Worm (Caenorhabditis elegans): ENCODE data around the gene W10G11.3.

Gene W10G11.3

DNA sequence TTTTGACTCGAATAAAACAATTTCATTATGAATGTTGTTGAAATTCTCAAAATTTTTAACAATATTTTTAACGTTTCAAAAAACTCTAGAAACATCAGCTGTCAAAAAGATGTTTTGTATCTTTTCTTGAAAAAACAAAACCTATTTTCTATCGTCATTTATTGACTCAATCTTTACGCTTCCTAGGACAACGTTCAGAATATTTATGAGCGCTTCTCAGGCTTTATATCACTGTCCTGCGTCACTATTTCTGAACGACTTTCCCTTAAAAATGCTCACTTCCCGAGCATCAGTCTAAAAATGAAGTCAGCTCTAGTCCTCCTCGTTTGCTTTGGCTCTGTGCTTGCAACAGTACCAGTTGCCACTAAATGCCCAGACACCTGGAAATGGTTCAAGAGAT is 15.8 kb upstream of the W10G11.3 start, which contains the start of gene clec-133:
Gene clec-133, plus strand, starts transcription at position 301 of the 400 bp plus-strand sequence.
- no peak for TF ChIP-seq ama-1 (optimal IDR thresholded peaks at IDR 0.05)

DNA sequence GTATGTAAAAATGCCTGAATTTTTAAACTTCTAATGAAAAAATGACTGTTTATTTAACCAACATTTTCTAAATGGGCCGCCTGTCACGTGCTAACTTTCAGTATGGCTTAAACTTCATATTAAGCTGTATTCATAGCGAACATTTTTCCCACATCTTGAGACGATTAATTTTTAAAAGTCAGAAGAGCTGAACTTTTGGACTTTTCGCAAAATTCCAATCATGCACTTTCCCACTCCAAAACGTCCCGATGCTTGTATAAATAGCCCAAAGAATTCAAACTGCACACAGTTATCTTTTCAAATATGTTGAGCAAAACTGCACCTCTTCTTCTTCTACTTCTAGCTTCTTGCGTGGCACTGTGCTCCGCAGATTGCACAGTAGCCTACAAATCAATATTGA is 14.4 kb upstream of the W10G11.3 start, which contains the start of gene clec-132:
Gene clec-132, plus strand, starts transcription at position 301 of the 400 bp plus-strand sequence.
- TF ChIP-seq lin-14 (GFP tag; optimal IDR thresholded peaks at IDR 0.05) (no peak), jun-1 (tag; optimal IDR thresholded peaks at IDR 0.05) (no peak), unc-98 (GFP tag; IDR thresholded peaks at IDR 0.05) (no peak), lin-15B (tag; optimal IDR thresholded peaks at IDR 0.05) (no peak), nhr-11 (tag; optimal IDR thresholded peaks at IDR 0.05) (no peak), nhr-237 (tag; optimal IDR thresholded peaks at IDR 0.05) (no peak), rnt-1 (tag; optimal IDR thresholded peaks at IDR 0.05) (no peak), pag-3 (tag; optimal IDR thresholded peaks at IDR 0.05; ENCODE audit: borderline replicate concordance, insufficient read depth) (no peak), swsn-7 (tag; optimal IDR thresholded peaks at IDR 0.05) (no peak), alr-1 (tag; optimal IDR thresholded peaks at IDR 0.05; ENCODE audit: borderline replicate concordance) (no peak), mef-2 (tag; optimal IDR thresholded peaks at IDR 0.05) (no peak), dpl-1 (GFP tag; optimal IDR thresholded peaks at IDR 0.05) (no peak)

DNA sequence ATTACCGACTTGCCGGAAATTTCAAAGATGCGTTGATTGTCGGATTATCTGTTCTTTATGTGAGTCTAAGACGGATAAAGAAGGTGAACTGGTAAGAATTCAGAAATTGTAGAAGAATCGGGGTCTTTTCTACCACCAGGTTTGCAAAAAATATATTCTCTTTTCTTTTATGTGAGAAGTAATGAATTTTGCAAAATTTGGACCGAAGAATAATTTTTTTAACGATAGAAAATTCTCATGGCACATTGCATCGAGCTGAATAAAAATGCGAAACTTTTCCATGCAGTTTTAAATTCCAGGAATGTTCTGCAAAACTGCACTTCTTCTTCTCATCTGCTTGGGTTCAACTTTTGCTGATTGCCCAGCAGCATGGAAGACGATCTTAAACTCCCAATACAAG is 10.9 kb upstream of the W10G11.3 start, which contains the start of gene clec-130:
Gene clec-130, plus strand, starts transcription at position 301 of the 400 bp plus-strand sequence.
- TF ChIP-seq unc-98 (GFP tag; IDR thresholded peaks at IDR 0.05) (no peak), Y116A8C.19 (tag; optimal IDR thresholded peaks at IDR 0.05; ENCODE audit: borderline replicate concordance) (no peak), nhr-19 (GFP tag; conservative IDR thresholded peaks at IDR 0.05) (no peak), mef-2 (tag; optimal IDR thresholded peaks at IDR 0.05) (no peak), C04F5.9 (tag; optimal IDR thresholded peaks at IDR 0.05) (no peak)

DNA sequence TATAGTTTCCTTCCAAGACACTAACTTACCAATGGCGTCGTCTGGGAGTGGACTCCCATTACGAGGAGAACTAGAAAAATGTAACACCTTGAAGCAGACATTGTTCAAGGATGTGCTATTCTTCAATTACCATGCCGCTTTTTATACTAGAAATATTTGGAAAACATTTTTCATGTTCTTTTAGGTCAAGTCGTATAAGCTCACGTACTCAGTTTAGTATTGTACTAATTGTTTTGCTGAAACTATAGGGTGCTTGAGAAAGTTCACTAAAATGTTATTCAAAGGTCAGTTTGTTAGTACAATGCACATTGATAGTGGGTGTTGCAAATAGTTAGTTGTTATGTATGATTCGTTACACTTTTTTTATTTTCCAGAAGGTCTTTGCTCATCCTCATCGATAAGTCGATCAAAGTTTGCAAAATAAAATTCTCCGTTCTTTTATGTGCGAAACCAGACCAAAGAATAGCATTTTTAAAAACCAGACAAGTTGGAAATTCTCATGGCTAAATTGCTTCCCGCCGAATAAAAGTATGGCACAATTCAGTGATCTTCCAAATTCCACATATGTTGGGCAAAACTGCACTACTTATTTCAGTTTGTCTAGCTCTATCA is 8.7 kb upstream of the W10G11.3 start, which contains the start of the genes clec-128 and clec-129:
Gene clec-128, minus strand, starts transcription at position 101 of the 612 bp plus-strand sequence.
Gene clec-129, plus strand, starts transcription at position 562 of the 612 bp plus-strand sequence.
- TF ChIP-seq hlh-17 (GFP tag; optimal IDR thresholded peaks at IDR 0.05; ENCODE audit: borderline replicate concordance) = no peak
- no peak for TF ChIP-seq snpc-4 (tag; optimal IDR thresholded peaks at IDR 0.05)
- no peak for TF ChIP-seq efl-1 (optimal IDR thresholded peaks at IDR 0.05)
- no peak for TF ChIP-seq efl-1 (GFP tag; optimal IDR thresholded peaks at IDR 0.05 in 1 of 2)
- TF ChIP-seq C34B4.2 (tag; optimal IDR thresholded peaks at IDR 0.05) = no peak
- no peak for TF ChIP-seq elt-3 (tag; optimal IDR thresholded peaks at IDR 0.05)
- TF ChIP-seq snu-23 (GFP tag; optimal IDR thresholded peaks at IDR 0.05) = no peak
- TF ChIP-seq nhr-77 (tag; optimal IDR thresholded peaks at IDR 0.05) = no peak
- no peak for TF ChIP-seq elt-2 (tag; optimal IDR thresholded peaks at IDR 0.05)
- TF ChIP-seq nhr-28 (tag; optimal IDR thresholded peaks at IDR 0.05) = no peak
- TF ChIP-seq mef-2 (tag; optimal IDR thresholded peaks at IDR 0.05) = no peak
- no peak for TF ChIP-seq F16B12.6 (tag; optimal IDR thresholded peaks at IDR 0.05)

DNA sequence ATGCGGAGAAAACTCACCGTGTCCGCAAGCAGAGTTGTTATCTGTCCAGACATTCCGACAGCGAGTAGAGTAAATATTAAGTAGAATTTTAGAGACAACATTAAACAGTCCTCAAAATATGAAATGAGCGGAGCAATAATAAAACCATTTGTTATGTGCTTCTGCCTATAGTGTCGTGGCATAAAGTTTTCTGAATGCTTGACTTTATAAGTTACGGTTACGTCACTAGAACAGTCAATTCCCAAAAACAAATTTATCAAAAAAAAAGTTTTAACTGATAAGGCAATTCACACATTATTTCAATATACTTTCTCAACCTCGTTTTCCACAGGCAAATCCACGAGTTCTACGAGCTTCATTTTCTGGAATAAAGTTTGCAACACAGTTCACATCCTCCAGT is 6.8 kb upstream of the W10G11.3 start, which contains the start of gene clec-127:
Gene clec-127, minus strand, starts transcription at position 101 of the 400 bp plus-strand sequence.
- no peak for TF ChIP-seq alr-1 (tag; optimal IDR thresholded peaks at IDR 0.05; ENCODE audit: borderline replicate concordance)
- no peak for TF ChIP-seq tbx-2 (tag; optimal IDR thresholded peaks at IDR 0.05)
- TF ChIP-seq nhr-77 (tag; optimal IDR thresholded peaks at IDR 0.05) = no peak
- TF ChIP-seq hlh-4 (tag; optimal IDR thresholded peaks at IDR 0.05) = no peak
- no peak for TF ChIP-seq nhr-28 (tag; optimal IDR thresholded peaks at IDR 0.05)
- TF ChIP-seq ces-1 (GFP tag; optimal IDR thresholded peaks at IDR 0.05) = no peak
- no peak for TF ChIP-seq dpl-1 (GFP tag; optimal IDR thresholded peaks at IDR 0.05)
- TF ChIP-seq ztf-4 (tag; optimal IDR thresholded peaks at IDR 0.05) = no peak
- TF ChIP-seq nhr-237 (tag; optimal IDR thresholded peaks at IDR 0.05) = no peak
- TF ChIP-seq hlh-17 (GFP tag; optimal IDR thresholded peaks at IDR 0.05; ENCODE audit: borderline replicate concordance) = no peak
- no peak for TF ChIP-seq isw-1 (GFP tag; IDR thresholded peaks at IDR 0.05)
- no peak for TF ChIP-seq nhr-20 (tag; optimal IDR thresholded peaks at IDR 0.05)
- TF ChIP-seq lin-39 (tag; optimal IDR thresholded peaks at IDR 0.05) = no peak
- no peak for TF ChIP-seq ztf-11 (tag; optimal IDR thresholded peaks at IDR 0.05)
- no peak for TF ChIP-seq snu-23 (GFP tag; optimal IDR thresholded peaks at IDR 0.05)
- TF ChIP-seq hpl-2 (GFP tag; optimal IDR thresholded peaks at IDR 0.05) = no peak
- TF ChIP-seq C34B4.2 (tag; optimal IDR thresholded peaks at IDR 0.05) = no peak

All from whole organism, L1 larva.